Worm (Caenorhabditis elegans) whole organism, L2 larva: ENCODE results near the gene oct-2.

Experiments used
- aly-2 ChIP-seq: fragments of 150-350 bp; optimal IDR thresholded peaks from 2 replicates; lab custom pipeline; 2014; ENCODE audit warnings: missing biosample characterization, missing genetic modification characterization
- lin-39 ChIP-seq: fragments of 150-350 bp; optimal IDR thresholded peaks from 2 replicates; lab custom pipeline; 2014; ENCODE audit warnings: missing biosample characterization, missing genetic modification reagents, missing genetic modification characterization
- nhr-23 ChIP-seq: fragments of 150-350 bp; optimal IDR thresholded peaks from 2 replicates; lab custom pipeline; 2014; ENCODE audit warnings: missing biosample characterization, missing genetic modification reagents, missing genetic modification characterization
- nhr-237 ChIP-seq: fragments of 150-350 bp; optimal IDR thresholded peaks from 2 replicates; lab custom pipeline; 2014; ENCODE audit warnings: missing biosample characterization, missing genetic modification characterization
- unc-39 ChIP-seq: fragments of 150-350 bp; optimal IDR thresholded peaks from 2 replicates; lab custom pipeline; 2014; ENCODE audit warnings: missing biosample characterization, missing genetic modification characterization
- ztf-11 ChIP-seq: sonication (generic microtip); optimal IDR thresholded peaks from 2 replicates; lab custom pipeline; 2017; ENCODE audit warnings: missing biosample characterization, missing genetic modification characterization

DNA sequence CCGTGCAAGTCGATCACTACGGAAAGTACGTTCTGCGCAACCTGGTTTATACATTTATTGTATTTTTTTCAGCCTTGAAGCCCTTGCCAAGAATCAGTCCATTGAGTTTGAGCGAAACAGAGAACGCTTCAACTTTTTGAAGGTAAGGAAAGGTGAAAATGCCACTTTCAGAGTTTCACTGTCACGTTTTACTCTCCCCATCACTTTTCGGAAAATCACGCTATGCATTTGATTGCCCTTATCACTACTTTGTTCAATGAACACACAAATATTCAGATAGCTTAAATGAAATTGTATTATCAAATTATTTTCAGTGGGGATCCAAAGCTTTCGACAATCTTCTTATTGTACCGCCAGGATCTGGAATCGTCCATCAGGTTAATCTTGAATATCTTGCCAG lies 5.8 kb upstream of the oct-2 start:
- TF ChIP-seq ztf-11 (tag; lab: Kevin White, UChicago) (no peak), aly-2 (no peak), nhr-23 (tag; lab: Kevin White, UChicago) (no peak), lin-39 (tag; lab: Kevin White, UChicago) (no peak), nhr-237 (no peak), unc-39 (tag; lab: Kevin White, UChicago) (no peak)
